Fruit fly (Drosophila melanogaster) whole organism, embryonic: Measurements from ENCODE around the gene mad2.
A peak's percentile ranks its signal among the peaks of the same experiment; 100 is the strongest.

ENCODE experiments used
- CG10366 ChIP-seq: fragments of 200-800 bp; sonication (Bioruptor generic); IDR thresholded peaks from 2 replicates; pipeline ENCODE4 v1.3.6; 2022; ENCODE audit warnings: missing biosample characterization, missing genetic modification characterization
- CG10654 ChIP-seq: fragments of 200-800 bp; sonication (Bioruptor generic); optimal IDR thresholded peaks from 2 replicates; lab custom pipeline; 2016; ENCODE audit warnings: missing biosample characterization, missing genetic modification characterization
- CG10979 ChIP-seq: fragments of 200-800 bp; sonication (Bioruptor generic); optimal IDR thresholded peaks from 2 replicates; lab custom pipeline; 2018; ENCODE audit warnings: missing biosample characterization, mild to moderate bottlenecking, missing genetic modification characterization, moderate library complexity
- CG11560 ChIP-seq: fragments of 200-800 bp; sonication (Bioruptor generic); IDR thresholded peaks from 3 replicates; pipeline ENCODE4 v1.3.6; 2022; ENCODE audit warnings: missing biosample characterization, missing genetic modification characterization
- CG12219 ChIP-seq: fragments of 200-800 bp; sonication (Bioruptor generic); optimal IDR thresholded peaks from 3 replicates; lab custom pipeline; 2018; ENCODE audit warnings: missing biosample characterization, mild to moderate bottlenecking, missing genetic modification characterization
- CG1233 ChIP-seq: fragments of 200-800 bp; sonication (Bioruptor generic); optimal IDR thresholded peaks from 4 replicates; lab custom pipeline; 2018; ENCODE audit warnings: missing biosample characterization, mild to moderate bottlenecking, missing genetic modification characterization
- CG13296 ChIP-seq: fragments of 200-800 bp; sonication (Bioruptor generic); optimal IDR thresholded peaks from 3 replicates; lab custom pipeline; 2018; ENCODE audit warnings: missing biosample characterization, mild to moderate bottlenecking, missing genetic modification characterization
- CG14014 ChIP-seq: fragments of 200-800 bp; sonication (Bioruptor generic); IDR thresholded peaks from 2 replicates; pipeline ENCODE4 v1.3.6; 2022; ENCODE audit warnings: missing biosample characterization, missing genetic modification characterization
- CG14710 ChIP-seq: fragments of 200-800 bp; sonication (Bioruptor generic); optimal IDR thresholded peaks from 3 replicates; lab custom pipeline; 2019; ENCODE audit warnings: missing biosample characterization, mild to moderate bottlenecking, missing genetic modification characterization, moderate library complexity
- CG1529 ChIP-seq: fragments of 200-800 bp; sonication (Bioruptor generic); optimal IDR thresholded peaks from 3 replicates; lab custom pipeline; 2018; ENCODE audit warnings: missing biosample characterization, missing genetic modification characterization
- CG1603 ChIP-seq: fragments of 200-800 bp; sonication (Bioruptor generic); optimal IDR thresholded peaks from 2 replicates; lab custom pipeline; 2019; ENCODE audit warnings: missing biosample characterization, mild to moderate bottlenecking, missing genetic modification characterization, moderate library complexity
- CG17186 ChIP-seq: fragments of 200-800 bp; sonication (Bioruptor generic); optimal IDR thresholded peaks from 3 replicates; lab custom pipeline; 2017; ENCODE audit warnings: missing biosample characterization, missing genetic modification reagents, missing genetic modification characterization
- CG18599 ChIP-seq: fragments of 200-800 bp; sonication (Bioruptor generic); optimal IDR thresholded peaks from 3 replicates; lab custom pipeline; 2017; ENCODE audit warnings: missing biosample characterization, missing genetic modification characterization, mild to moderate bottlenecking, moderate library complexity, missing genetic modification reagents
- CG2678 ChIP-seq: fragments of 200-800 bp; sonication (Bioruptor generic); optimal IDR thresholded peaks from 3 replicates; lab custom pipeline; 2019; ENCODE audit warnings: missing biosample characterization, mild to moderate bottlenecking, missing genetic modification characterization, moderate library complexity
- CG2712 ChIP-seq: fragments of 200-800 bp; optimal IDR thresholded peaks from 3 replicates; lab custom pipeline; 2019; ENCODE audit warnings: missing biosample characterization, mild to moderate bottlenecking, missing genetic modification characterization, moderate library complexity
- CG32532 ChIP-seq: fragments of 200-800 bp; sonication (Bioruptor generic); IDR thresholded peaks from 2 replicates; pipeline ENCODE4 v1.3.6; 2022; ENCODE audit warnings: missing biosample characterization, missing genetic modification characterization
- CG32772 ChIP-seq: fragments of 200-800 bp; sonication (Bioruptor generic); IDR thresholded peaks from 2 replicates; pipeline ENCODE4 v1.3.6; 2022; ENCODE audit warnings: missing biosample characterization, missing genetic modification characterization
- CG4707 ChIP-seq: fragments of 200-800 bp; sonication (Bioruptor generic); optimal IDR thresholded peaks from 2 replicates; lab custom pipeline; 2018; ENCODE audit warnings: missing biosample characterization, mild to moderate bottlenecking, missing genetic modification characterization, moderate library complexity
- CG6683 ChIP-seq: fragments of 200-800 bp; sonication (Bioruptor generic); optimal IDR thresholded peaks from 2 replicates; lab custom pipeline; 2017; ENCODE audit warnings: missing biosample characterization, mild to moderate bottlenecking, missing genetic modification characterization, missing genetic modification reagents
- Dfd ChIP-seq, 2 experiments: fragments of >200 bp; optimal IDR thresholded peaks; 2 replicates each; lab custom pipeline; 2017; ENCODE audit warnings: missing biosample characterization in 2 of 2, missing genetic modification characterization in 2 of 2
- Ets97D ChIP-seq: fragments of 200-800 bp; sonication (Bioruptor generic); optimal IDR thresholded peaks from 3 replicates; lab custom pipeline; 2016; ENCODE audit warnings: missing biosample characterization, missing genetic modification characterization
- Fer3 ChIP-seq: fragments of 200-800 bp; sonication (Bioruptor generic); optimal IDR thresholded peaks from 2 replicates; lab custom pipeline; 2018; ENCODE audit warnings: missing biosample characterization, mild to moderate bottlenecking, missing genetic modification characterization, moderate library complexity
- Gug ChIP-seq: fragments of 200-800 bp; sonication (Bioruptor generic); IDR thresholded peaks from 4 replicates; pipeline ENCODE4 v1.3.6; 2022; ENCODE audit warnings: missing biosample characterization, missing genetic modification characterization
- HLH3B ChIP-seq: fragments of 200-800 bp; sonication (Bioruptor generic); IDR thresholded peaks from 2 replicates; pipeline ENCODE4 v1.3.6; 2022; ENCODE audit warnings: missing biosample characterization, missing genetic modification characterization
- Lpt ChIP-seq: fragments of >200 bp; optimal IDR thresholded peaks from 2 replicates; lab custom pipeline; 2018; ENCODE audit warnings: missing biosample characterization, missing genetic modification characterization
- Mes4 ChIP-seq: fragments of 200-800 bp; sonication (Bioruptor generic); optimal IDR thresholded peaks from 2 replicates; lab custom pipeline; 2016; ENCODE audit warnings: missing biosample characterization, missing genetic modification characterization
- Poxn ChIP-seq: fragments of 200-800 bp; sonication (Bioruptor generic); IDR thresholded peaks from 2 replicates; pipeline ENCODE4 v1.3.6; 2022; ENCODE audit warnings: missing biosample characterization, missing genetic modification characterization
- Rfx ChIP-seq: fragments of 200-800 bp; sonication (Bioruptor generic); IDR thresholded peaks from 2 replicates; pipeline ENCODE4 v1.3.6; 2022; ENCODE audit warnings: missing biosample characterization, missing genetic modification characterization
- Sin3A ChIP-seq: fragments of >200 bp; optimal IDR thresholded peaks from 2 replicates; lab custom pipeline; 2018
- chm ChIP-seq: fragments of 200-800 bp; sonication (Bioruptor generic); IDR thresholded peaks from 2 replicates; pipeline ENCODE4 v1.3.6; 2022; ENCODE audit warnings: missing biosample characterization, missing genetic modification characterization
- dmrt11E ChIP-seq: fragments of 200-800 bp; sonication (Bioruptor generic); optimal IDR thresholded peaks from 3 replicates; lab custom pipeline; 2018; ENCODE audit warnings: missing biosample characterization, mild to moderate bottlenecking, missing genetic modification characterization, moderate library complexity
- fd64A ChIP-seq: fragments of 200-800 bp; sonication (Bioruptor generic); optimal IDR thresholded peaks from 3 replicates; lab custom pipeline; 2018; ENCODE audit warnings: missing biosample characterization, mild to moderate bottlenecking, missing genetic modification characterization
- gce ChIP-seq: fragments of 200-800 bp; sonication (Bioruptor generic); IDR thresholded peaks from 3 replicates; pipeline ENCODE4 v1.3.6; 2022; ENCODE audit warnings: missing biosample characterization, missing genetic modification characterization
- ham ChIP-seq: fragments of 200-800 bp; sonication (Bioruptor generic); IDR thresholded peaks from 2 replicates; pipeline ENCODE4 v1.3.6; 2022; ENCODE audit warnings: missing biosample characterization, missing genetic modification characterization
- hkb ChIP-seq, 2 experiments: fragments of 200-800 bp in 1 of 2; fragments of >200 bp in 1 of 2; sonication (Bioruptor generic) in 1 of 2; IDR thresholded peaks in 1 of 2; optimal IDR thresholded peaks in 1 of 2; 2 replicates each; pipeline versions ENCODE4 v1.3.6 to Lab custom; 2017 to 2022; ENCODE audit warnings: missing biosample characterization in 1 of 2, missing genetic modification characterization in 1 of 2
- lola ChIP-seq, 3 experiments: fragments of >200 bp in 2 of 3; fragments of 200-800 bp in 1 of 3; sonication (Bioruptor generic) in 1 of 3; optimal IDR thresholded peaks; 2 replicates each; lab custom pipeline; 2017 to 2019; ENCODE audit warnings: missing biosample characterization in 3 of 3, missing genetic modification characterization in 3 of 3, mild to moderate bottlenecking in 1 of 3, moderate library complexity in 1 of 3
- mld ChIP-seq: fragments of 200-800 bp; sonication (Bioruptor generic); IDR thresholded peaks from 3 replicates; pipeline ENCODE4 v1.3.6; 2022; ENCODE audit warnings: missing biosample characterization, missing genetic modification characterization; ENCODE audit not compliant: partially characterized antibody
- phol ChIP-seq: fragments of 200-800 bp; sonication (Bioruptor generic); optimal IDR thresholded peaks from 3 replicates; lab custom pipeline; 2018; ENCODE audit warnings: missing biosample characterization, mild to moderate bottlenecking, missing genetic modification characterization, moderate library complexity
- pnt ChIP-seq: fragments of 200-800 bp; sonication (Bioruptor generic); optimal IDR thresholded peaks from 3 replicates; lab custom pipeline; 2016; ENCODE audit warnings: missing biosample characterization, missing genetic modification characterization
- repo ChIP-seq: fragments of 200-800 bp; sonication (Bioruptor generic); optimal IDR thresholded peaks from 2 replicates; lab custom pipeline; 2016; ENCODE audit warnings: missing biosample characterization, missing genetic modification characterization
- sens ChIP-seq: fragments of 200-800 bp; sonication (Bioruptor generic); peaks from one replicate; lab custom pipeline; 2016; ENCODE audit warnings: missing biosample characterization, missing genetic modification characterization
- slbo ChIP-seq: fragments of 200-800 bp; sonication (Bioruptor generic); IDR thresholded peaks from 2 replicates; pipeline ENCODE4 v1.3.6; 2022; ENCODE audit warnings: missing biosample characterization, missing genetic modification characterization
- so ChIP-seq: fragments of 200-800 bp; sonication (Bioruptor generic); IDR thresholded peaks from 3 replicates; pipeline ENCODE4 v1.3.6; 2022; ENCODE audit warnings: missing biosample characterization, missing genetic modification characterization
- sqz ChIP-seq: fragments of 200-800 bp; sonication (Bioruptor generic); optimal IDR thresholded peaks from 3 replicates; lab custom pipeline; 2018; ENCODE audit warnings: missing biosample characterization, mild to moderate bottlenecking, missing genetic modification characterization
- sr ChIP-seq: fragments of 200-800 bp; sonication (Bioruptor generic); IDR thresholded peaks from 3 replicates; pipeline ENCODE4 v1.3.6; 2022; ENCODE audit warnings: missing biosample characterization, missing genetic modification characterization
- stwl ChIP-seq: fragments of 200-800 bp; sonication (Bioruptor generic); optimal IDR thresholded peaks from 3 replicates; lab custom pipeline; 2018; ENCODE audit warnings: missing biosample characterization, mild to moderate bottlenecking, missing genetic modification characterization, moderate library complexity
- tgo ChIP-seq: fragments of 200-800 bp; sonication (Bioruptor generic); IDR thresholded peaks from 3 replicates; pipeline ENCODE4 v1.3.6; 2022; ENCODE audit warnings: missing biosample characterization, missing genetic modification characterization
- trem ChIP-seq: fragments of 200-800 bp; optimal IDR thresholded peaks from 3 replicates; lab custom pipeline; 2019; ENCODE audit warnings: missing biosample characterization, mild to moderate bottlenecking, missing genetic modification characterization, moderate library complexity
- tup ChIP-seq: fragments of 200-800 bp; sonication (Bioruptor generic); optimal IDR thresholded peaks from 2 replicates; lab custom pipeline; 2016; ENCODE audit warnings: missing biosample characterization, mild to moderate bottlenecking, missing genetic modification characterization, moderate library complexity
- vvl ChIP-seq: fragments of 200-800 bp; sonication (Bioruptor generic); IDR thresholded peaks from 2 replicates; pipeline ENCODE4 v1.3.6; 2022; ENCODE audit warnings: missing biosample characterization, missing genetic modification characterization
- zen ChIP-seq: fragments of 200-800 bp; sonication (Bioruptor generic); optimal IDR thresholded peaks from 3 replicates; lab custom pipeline; 2018; ENCODE audit warnings: missing biosample characterization, mild to moderate bottlenecking, missing genetic modification characterization, moderate library complexity

mad2 gene

dm6 chr3L:5840847-5841246, 28.0 kb upstream of the mad2 start (continued):
- TF ChIP-seq hkb (optimal IDR thresholded peaks at IDR 0.05; lab: Kevin White, UChicago) = no peak
- TF ChIP-seq hkb (GFP tag; IDR thresholded peaks at IDR 0.05; lab: Robert Waterston, UW) = no peak
- TF ChIP-seq mld = no peak
- TF ChIP-seq CG17186 (GFP tag; lab: Kevin White, UChicago) = no peak
- TF ChIP-seq phol = peak; percentile 19
- peak in 1 of 3 experiments; percentile 29 for TF ChIP-seq lola (GFP tag; optimal IDR thresholded peaks at IDR 0.05; lab: Kevin White, UChicago)
- peak; percentile 13 for TF ChIP-seq CG2678 (tag; lab: Kevin White, UChicago)
- peak; percentile 42 for TF ChIP-seq CG10979 (tag; lab: Kevin White, UChicago)
- TF ChIP-seq Mes4 (GFP tag; lab: Kevin White, UChicago) = no peak
- no peak for TF ChIP-seq Poxn
- no peak for TF ChIP-seq tgo (GFP tag; lab: Robert Waterston, UW)
- TF ChIP-seq CG2712 (tag; lab: Kevin White, UChicago) = peak; percentile 41
- TF ChIP-seq stwl (tag; lab: Kevin White, UChicago) = no peak
- TF ChIP-seq dmrt11E (tag; lab: Kevin White, UChicago) = peak; percentile 51
- TF ChIP-seq CG14710 = peak; percentile 17
- TF ChIP-seq Sin3A (lab: Kevin White, UChicago) = no peak
- peak; percentile 38 for TF ChIP-seq sens (GFP tag; lab: Kevin White, UChicago)
- no peak for TF ChIP-seq CG10366 (GFP tag; lab: Robert Waterston, UW)

DNA sequence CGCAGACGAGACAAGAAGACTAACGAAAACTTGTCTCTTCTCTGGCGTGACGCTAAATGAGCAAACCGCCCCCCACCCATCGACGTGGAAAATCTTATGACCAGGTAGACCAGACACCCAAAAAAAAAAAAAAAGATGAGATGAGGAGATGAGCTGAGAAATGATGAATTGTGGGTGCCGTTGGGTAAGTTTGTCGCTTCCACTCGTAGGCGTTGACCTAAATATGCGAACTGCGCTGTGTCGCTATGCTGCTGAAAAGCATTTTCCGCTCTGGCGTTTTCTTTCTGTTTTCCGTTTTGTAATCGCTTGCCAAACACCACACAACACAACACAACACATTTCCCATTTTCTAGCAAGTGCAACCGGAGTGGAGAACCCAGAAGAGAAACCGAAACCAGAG, 26.0 kb upstream of the mad2 start:
- no peak for TF ChIP-seq CG13296
- no peak for TF ChIP-seq Dfd (GFP tag; optimal IDR thresholded peaks at IDR 0.05; lab: Kevin White, UChicago)
- TF ChIP-seq CG18599 (GFP tag; lab: Kevin White, UChicago) = no peak
- TF ChIP-seq Fer3 (tag; lab: Kevin White, UChicago) = no peak
- TF ChIP-seq tup = no peak
- TF ChIP-seq ham (GFP tag; lab: Robert Waterston, UW) = no peak
- TF ChIP-seq Ets97D = no peak
- TF ChIP-seq so (GFP tag; lab: Robert Waterston, UW) = peak; percentile 48; the same call in 1 of the 3 replicates
- no peak for TF ChIP-seq CG14014 (GFP tag; lab: Robert Waterston, UW)
- no peak for TF ChIP-seq CG12219 (GFP tag; lab: Kevin White, UChicago)
- TF ChIP-seq CG6683 (GFP tag; lab: Kevin White, UChicago) = no peak
- TF ChIP-seq zen (tag; lab: Kevin White, UChicago) = no peak
- TF ChIP-seq CG11560 (tag; lab: Robert Waterston, UW) = no peak
- peak; percentile 2 for TF ChIP-seq sqz (GFP tag; lab: Kevin White, UChicago)
- TF ChIP-seq CG1529 (GFP tag; lab: Kevin White, UChicago) = no peak
- 0 out of 2 replicates have a peak, but pooled peaks have one; percentile 29 for TF ChIP-seq CG32772
- peak; percentile 16; the same call in 1 of the 2 replicates for TF ChIP-seq vvl (GFP tag; lab: Robert Waterston, UW)
- no peak for TF ChIP-seq trem (tag; lab: Kevin White, UChicago)
- peak; percentile 40; the same call in 1 of the 2 replicates for TF ChIP-seq chm (GFP tag; lab: Robert Waterston, UW)
- TF ChIP-seq slbo (GFP tag; lab: Robert Waterston, UW) = 0 out of 2 replicates have a peak, but pooled peaks have one; percentile 26
- TF ChIP-seq CG1233 (GFP tag; lab: Kevin White, UChicago) = no peak
- TF ChIP-seq gce = no peak
- TF ChIP-seq Lpt (GFP tag; lab: Kevin White, UChicago) = no peak
- TF ChIP-seq CG32532 (GFP tag; lab: Robert Waterston, UW) = peak; percentile 15; the same call in 1 of the 2 replicates
- peak; percentile 11; the same call in 1 of the 4 replicates for TF ChIP-seq Gug (GFP tag; lab: Robert Waterston, UW)
- no peak for TF ChIP-seq repo (GFP tag; lab: Kevin White, UChicago)
- no peak for TF ChIP-seq fd64A (GFP tag; lab: Kevin White, UChicago)
- no peak for TF ChIP-seq pnt (GFP tag; lab: Kevin White, UChicago)
- peak; percentile 17; the same call in 1 of the 2 replicates for TF ChIP-seq Rfx
- TF ChIP-seq sr = peak; percentile 78
- TF ChIP-seq CG1603 (tag; lab: Kevin White, UChicago) = no peak
- TF ChIP-seq CG4707 = no peak
- no peak for TF ChIP-seq HLH3B (GFP tag; lab: Robert Waterston, UW)
- TF ChIP-seq CG10654 (GFP tag; lab: Kevin White, UChicago) = no peak
